Fruit fly (Drosophila melanogaster): ENCODE measurements around the gene RpS17.

- TF ChIP-seq Gug (GFP tag; IDR thresholded peaks at IDR 0.05) = no peak
- TF ChIP-seq Ets96B (tag; optimal IDR thresholded peaks at IDR 0.05) = no peak
- peak; percentile 25 for TF ChIP-seq CG32006 (GFP tag; optimal IDR thresholded peaks at IDR 0.05)
- peak; percentile 52 for TF ChIP-seq lz (GFP tag; optimal IDR thresholded peaks at IDR 0.05)
- TF ChIP-seq CG8119 (GFP tag; IDR thresholded peaks at IDR 0.05) = no peak
- TF ChIP-seq fd59A (GFP tag; optimal IDR thresholded peaks at IDR 0.05) = no peak
- no peak for TF ChIP-seq fkh (GFP tag; optimal IDR thresholded peaks at IDR 0.05)
- no peak for TF ChIP-seq fd85E (GFP tag; optimal IDR thresholded peaks at IDR 0.05)
- TF ChIP-seq Eip78C (GFP tag) = peak; percentile 30
- no peak for TF ChIP-seq acj6 (GFP tag; optimal IDR thresholded peaks at IDR 0.05)
- TF ChIP-seq CG34406 (GFP tag; optimal IDR thresholded peaks at IDR 0.05) = no peak
- no peak for TF ChIP-seq dac (GFP tag; optimal IDR thresholded peaks at IDR 0.05)
- TF ChIP-seq Met (GFP tag; optimal IDR thresholded peaks at IDR 0.05) = peak; percentile 17
Measured at dm6 chr3L:9441907-9442479, 12.4 kb upstream of the RpS17 start, which contains the start of the genes Bet3 and Nf-YA.
